Worm (Caenorhabditis elegans) whole organism, L4 larva: ENCODE data around the gene Y75D11A.3.

Source experiments
- ceh-44 ChIP-seq: fragments of 200-800 bp; sonication (Bioruptor generic); IDR thresholded peaks from 2 replicates; pipeline ENCODE4 v1.3.6; 2022; ENCODE audit warnings: missing genetic modification reagents, missing genetic modification characterization, missing compliant biosample characterization
- dpl-1 ChIP-seq: fragments of 150-350 bp; optimal IDR thresholded peaks from 2 replicates; lab custom pipeline; 2014; ENCODE audit warnings: missing biosample characterization, missing genetic modification reagents, missing genetic modification characterization
- dve-1 ChIP-seq: sonication (generic microtip); optimal IDR thresholded peaks from 2 replicates; lab custom pipeline; 2017; ENCODE audit warnings: antibody characterized with exemption, mild to moderate bottlenecking, missing genetic modification characterization, missing compliant biosample characterization; ENCODE audit not compliant: insufficient read depth
- egl-27 ChIP-seq: sonication (generic microtip); optimal IDR thresholded peaks from 3 replicates; lab custom pipeline; 2017; ENCODE audit warnings: missing biosample characterization, missing genetic modification reagents, missing genetic modification characterization
- hlh-11 ChIP-seq: fragments of 200-800 bp; sonication (Bioruptor generic); optimal IDR thresholded peaks from 2 replicates; lab custom pipeline; 2018; ENCODE audit warnings: mild to moderate bottlenecking, missing genetic modification characterization, missing compliant biosample characterization
- hlh-30 ChIP-seq: sonication (generic microtip); optimal IDR thresholded peaks from 2 replicates; lab custom pipeline; 2017; ENCODE audit warnings: antibody characterized with exemption, mild to moderate bottlenecking, missing genetic modification characterization, missing compliant biosample characterization; ENCODE audit not compliant: insufficient read depth
- hmg-1.1 ChIP-seq: fragments of 200-800 bp; sonication (Bioruptor generic); IDR thresholded peaks from 2 replicates; pipeline ENCODE4 v1.3.6; 2022; ENCODE audit warnings: missing genetic modification reagents, missing genetic modification characterization, missing compliant biosample characterization
- lim-7 ChIP-seq: fragments of 200-800 bp; sonication (Bioruptor generic); IDR thresholded peaks from 2 replicates; pipeline ENCODE4 v1.3.6; 2022; ENCODE audit warnings: missing genetic modification characterization, missing compliant biosample characterization
- mxl-2 ChIP-seq: fragments of 200-800 bp; sonication (Bioruptor generic); conservative IDR thresholded peaks from 2 replicates; pipeline ENCODE4 v1.3.6; 2022; ENCODE audit warnings: missing genetic modification reagents, missing genetic modification characterization, missing compliant biosample characterization
- nhr-11 ChIP-seq: fragments of 150-350 bp; optimal IDR thresholded peaks from 2 replicates; lab custom pipeline; 2014; ENCODE audit warnings: missing biosample characterization, missing genetic modification characterization
- nhr-237 ChIP-seq: sonication (generic microtip); optimal IDR thresholded peaks from 2 replicates; lab custom pipeline; 2017; ENCODE audit warnings: missing biosample characterization, missing genetic modification characterization
- pha-4 ChIP-seq, 2 experiments: fragments of 150-350 bp in 1 of 2; fragments of 200-800 bp in 1 of 2; sonication (Bioruptor generic) in 1 of 2; IDR thresholded peaks in 1 of 2; optimal IDR thresholded peaks in 1 of 2; 2 replicates each; pipeline versions ENCODE4 v1.3.6 to Lab custom; 2014 to 2022; ENCODE audit warnings: missing genetic modification characterization in 2 of 2, missing genetic modification reagents in 2 of 2, missing biosample characterization in 1 of 2, missing compliant biosample characterization in 1 of 2
- spr-1 ChIP-seq: sonication (generic microtip); optimal IDR thresholded peaks from 2 replicates; lab custom pipeline; 2016; ENCODE audit warnings: mild to moderate bottlenecking, missing genetic modification characterization, missing compliant biosample characterization
- unc-62 ChIP-seq, 3 experiments: fragments of 150-350 bp in 1 of 3; sonication (generic microtip); optimal IDR thresholded peaks in 2 of 3; peaks in 1 of 3; 1 replicate in 1 of 3; 2 replicates in 2 of 3; lab custom pipeline; 2014 to 2017; ENCODE audit warnings: missing biosample characterization in 3 of 3, missing genetic modification characterization in 3 of 3, missing genetic modification reagents in 3 of 3, missing genotype in 1 of 3

DNA sequence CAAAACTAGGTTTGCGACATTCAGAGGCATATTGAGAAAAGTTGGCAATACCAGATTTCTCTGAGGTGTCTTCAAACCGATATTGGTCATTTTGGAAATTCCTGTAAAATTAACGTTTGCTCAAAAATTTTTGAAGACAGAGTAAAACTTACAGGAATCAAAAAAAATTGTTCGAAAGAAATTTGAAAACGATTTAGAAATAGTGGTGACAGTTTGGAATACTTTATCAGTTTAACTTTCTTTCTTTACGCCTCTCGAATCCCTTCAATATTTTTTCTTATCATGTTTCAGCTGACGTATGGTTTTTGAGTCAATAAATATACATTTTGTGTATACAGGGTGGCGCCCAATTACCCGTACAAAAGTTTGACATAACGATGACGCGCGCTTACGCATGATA is 27.5 kb downstream of the Y75D11A.3 start, which contains the start of gene fbxa-53:
- TF ChIP-seq spr-1 (tag; lab: Kevin White, UChicago) (no peak), unc-62 (GFP tag; optimal IDR thresholded peaks at IDR 0.05 in 1 of 2; lab: Kevin White, UChicago) (no peak), unc-62 (tag; optimal IDR thresholded peaks at IDR 0.05; lab: Kevin White, UChicago) (no peak), nhr-237 (tag; lab: Kevin White, UChicago) (no peak), egl-27 (tag; lab: Kevin White, UChicago) (no peak), nhr-11 (tag; lab: Kevin White, UChicago) (no peak), hmg-1.1 (no peak), ceh-44 (GFP tag; lab: Robert Waterston, UW) (no peak), mxl-2 (GFP tag; lab: Robert Waterston, UW) (no peak), lim-7 (GFP tag; lab: Robert Waterston, UW) (no peak), hlh-11 (tag; lab: Kevin White, UChicago) (no peak), dpl-1 (GFP tag; lab: Kevin White, UChicago) (no peak), hlh-30 (no peak), dve-1 (tag; lab: Kevin White, UChicago) (no peak), pha-4 (GFP tag; IDR thresholded peaks at IDR 0.05; lab: Robert Waterston, UW) (no peak), pha-4 (tag; optimal IDR thresholded peaks at IDR 0.05; lab: Kevin White, UChicago) (no peak)
